Worm (Caenorhabditis elegans): ENCODE measurements around the gene math-18.

math-18 gene

ce11 chrII:2186329-2186728, 32.5 kb downstream of the math-18 start, which contains the start of gene gba-2:
TSS of gene gba-2 (minus strand) at chrII:2186434.
- TF ChIP-seq sea-1 (GFP tag; conservative IDR thresholded peaks at IDR 0.05) (no peak), ceh-13 (GFP tag; optimal IDR thresholded peaks at IDR 0.05) (no peak), hmbx-1 (tag; optimal IDR thresholded peaks at IDR 0.05) (no peak), scrt-1 (GFP tag; IDR thresholded peaks at IDR 0.05) (no peak), hmg-4 (GFP tag; optimal IDR thresholded peaks at IDR 0.05) (no peak)

- TF ChIP-seq ceh-36 (tag; optimal IDR thresholded peaks at IDR 0.05) (no peak), hmg-4 (GFP tag; optimal IDR thresholded peaks at IDR 0.05) (no peak), flt-1 (GFP tag; IDR thresholded peaks at IDR 0.05) (no peak)
Measured at ce11 chrII:2186730-2187129, 32.9 kb downstream of the math-18 start.

DNA sequence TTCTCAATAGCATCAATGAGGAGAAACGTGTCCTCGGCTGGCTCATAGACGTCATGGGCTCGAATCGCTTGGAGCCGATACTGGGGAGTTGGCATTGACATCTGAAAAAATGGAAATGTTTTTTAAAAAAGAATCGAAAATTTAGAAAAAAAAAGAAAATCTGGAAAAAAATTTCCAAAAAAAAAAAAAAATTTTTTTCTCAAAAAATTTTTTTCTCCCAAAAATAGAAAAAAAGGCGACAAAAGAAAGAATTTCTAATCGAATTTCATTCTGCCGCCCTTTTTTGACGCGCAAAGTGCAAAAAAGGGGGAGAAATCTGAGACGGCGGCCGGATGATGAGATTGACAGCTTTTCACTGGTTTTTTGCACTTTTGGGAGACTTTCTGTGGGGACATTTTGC, 35.5 kb downstream of the math-18 start, which contains the start of gene mtq-2:
mtq-2 (minus strand) TSS at position 101 of the 400 bp plus-strand sequence.
- TF ChIP-seq tbx-37 (GFP tag; conservative IDR thresholded peaks at IDR 0.05): no peak
- TF ChIP-seq tbx-11 (GFP tag; IDR thresholded peaks at IDR 0.05): no peak
- TF ChIP-seq ceh-36 (tag; optimal IDR thresholded peaks at IDR 0.05): no peak
- TF ChIP-seq B0310.2 (tag; optimal IDR thresholded peaks at IDR 0.05): no peak
- TF ChIP-seq flt-1 (GFP tag; IDR thresholded peaks at IDR 0.05): no peak
- no peak for TF ChIP-seq hmg-4 (GFP tag; optimal IDR thresholded peaks at IDR 0.05)
- no peak for TF ChIP-seq hnd-1 (tag; optimal IDR thresholded peaks at IDR 0.05)
- no peak for TF ChIP-seq ama-1 (optimal IDR thresholded peaks at IDR 0.05)
- no peak for TF ChIP-seq scrt-1 (GFP tag; IDR thresholded peaks at IDR 0.05)
- no peak for TF ChIP-seq ets-7 (tag; optimal IDR thresholded peaks at IDR 0.05)
- no peak for TF ChIP-seq tra-4 (tag; optimal IDR thresholded peaks at IDR 0.05)

- TF ChIP-seq tra-4 (tag; optimal IDR thresholded peaks at IDR 0.05) (no peak), pes-1 (GFP tag; IDR thresholded peaks at IDR 0.05) (no peak), ceh-13 (GFP tag; optimal IDR thresholded peaks at IDR 0.05) (no peak), scrt-1 (GFP tag; IDR thresholded peaks at IDR 0.05) (no peak), ama-1 (optimal IDR thresholded peaks at IDR 0.05) (no peak), hmbx-1 (tag; optimal IDR thresholded peaks at IDR 0.05) (no peak), F13C5.2 (tag; optimal IDR thresholded peaks at IDR 0.05) (no peak), ceh-36 (tag; optimal IDR thresholded peaks at IDR 0.05) (no peak), hnd-1 (tag; optimal IDR thresholded peaks at IDR 0.05) (no peak), ets-7 (tag; optimal IDR thresholded peaks at IDR 0.05) (no peak)
Measured at ce11 chrII:2190522-2190921, 36.7 kb downstream of the math-18 start.

ce11 chrII:2191383-2191782, 37.6 kb downstream of the math-18 start:
- no peak for TF ChIP-seq flt-1 (GFP tag; IDR thresholded peaks at IDR 0.05)
- no peak for TF ChIP-seq ets-7 (tag; optimal IDR thresholded peaks at IDR 0.05)
- TF ChIP-seq tra-4 (tag; optimal IDR thresholded peaks at IDR 0.05): no peak
- no peak for TF ChIP-seq aly-1 (tag; optimal IDR thresholded peaks at IDR 0.05)
- no peak for TF ChIP-seq F13C5.2 (tag; optimal IDR thresholded peaks at IDR 0.05)
- TF ChIP-seq hnd-1 (tag; optimal IDR thresholded peaks at IDR 0.05): no peak
- TF ChIP-seq pes-1 (GFP tag; IDR thresholded peaks at IDR 0.05): no peak
- TF ChIP-seq hmbx-1 (tag; optimal IDR thresholded peaks at IDR 0.05): no peak

- TF ChIP-seq B0310.2 (tag; optimal IDR thresholded peaks at IDR 0.05): no peak
Measured at ce11 chrII:2192267-2192666, 38.5 kb downstream of the math-18 start.

DNA sequence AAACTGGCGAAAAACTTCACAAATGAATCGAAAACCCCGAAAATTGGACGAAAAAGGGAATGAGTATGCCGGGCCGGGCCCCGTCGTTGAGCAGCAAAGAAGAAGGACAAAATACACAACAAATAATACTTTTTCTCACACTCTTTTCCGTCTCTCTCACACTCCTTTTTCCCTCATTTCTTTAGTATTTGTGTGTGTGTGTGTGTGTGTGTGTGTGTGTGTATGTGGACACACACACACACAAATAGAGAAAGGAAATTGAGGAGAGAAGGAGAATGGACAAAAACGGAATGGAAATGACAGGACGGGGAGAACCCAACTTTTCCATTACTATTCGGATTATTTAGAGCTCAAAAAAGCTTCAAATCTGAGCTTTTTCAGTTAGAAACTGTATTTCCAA, 41.7 kb downstream of the math-18 start:
- TF ChIP-seq F13C5.2 (tag; optimal IDR thresholded peaks at IDR 0.05): peak; percentile 1
- TF ChIP-seq hnd-1 (tag; optimal IDR thresholded peaks at IDR 0.05): no peak

DNA sequence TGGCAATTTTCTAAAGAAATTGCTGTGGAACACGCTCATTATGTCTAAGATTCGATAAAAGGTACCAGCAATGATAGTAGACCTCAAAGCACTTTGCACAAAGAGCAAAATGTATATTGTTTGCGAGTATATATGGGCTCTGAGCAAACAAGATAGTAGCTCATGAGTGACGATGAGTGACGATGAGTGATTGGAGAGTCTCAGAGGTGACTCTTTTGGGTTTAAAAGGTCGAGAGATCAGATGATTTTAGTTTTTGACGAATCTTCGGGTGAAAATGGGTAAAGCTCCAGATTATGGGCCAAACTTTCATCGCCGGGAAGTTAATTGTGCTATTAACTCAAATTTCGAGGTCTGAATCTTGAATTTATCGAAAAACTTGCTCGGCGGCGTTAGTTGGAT, 42.9 kb downstream of the math-18 start:
- TF ChIP-seq pes-1 (GFP tag; IDR thresholded peaks at IDR 0.05) (no peak), ets-7 (tag; optimal IDR thresholded peaks at IDR 0.05) (no peak), aly-1 (tag; optimal IDR thresholded peaks at IDR 0.05) (no peak), hnd-1 (tag; optimal IDR thresholded peaks at IDR 0.05) (no peak), B0310.2 (tag; optimal IDR thresholded peaks at IDR 0.05) (no peak), sea-1 (GFP tag; conservative IDR thresholded peaks at IDR 0.05) (no peak), F13C5.2 (tag; optimal IDR thresholded peaks at IDR 0.05) (no peak), hmg-4 (GFP tag; optimal IDR thresholded peaks at IDR 0.05) (no peak), hmbx-1 (tag; optimal IDR thresholded peaks at IDR 0.05) (no peak), scrt-1 (GFP tag; IDR thresholded peaks at IDR 0.05) (no peak), tra-4 (tag; optimal IDR thresholded peaks at IDR 0.05) (no peak), flt-1 (GFP tag; IDR thresholded peaks at IDR 0.05) (no peak), tbx-11 (GFP tag; IDR thresholded peaks at IDR 0.05) (no peak)

- TF ChIP-seq aly-1 (tag; optimal IDR thresholded peaks at IDR 0.05) (no peak), B0310.2 (tag; optimal IDR thresholded peaks at IDR 0.05) (no peak), flt-1 (GFP tag; IDR thresholded peaks at IDR 0.05) (no peak), scrt-1 (GFP tag; IDR thresholded peaks at IDR 0.05) (no peak), tra-4 (tag; optimal IDR thresholded peaks at IDR 0.05) (no peak), hmbx-1 (tag; optimal IDR thresholded peaks at IDR 0.05) (no peak), sea-1 (GFP tag; conservative IDR thresholded peaks at IDR 0.05) (no peak), hmg-4 (GFP tag; optimal IDR thresholded peaks at IDR 0.05) (no peak), pes-1 (GFP tag; IDR thresholded peaks at IDR 0.05) (no peak), ceh-13 (GFP tag; optimal IDR thresholded peaks at IDR 0.05) (no peak), ets-7 (tag; optimal IDR thresholded peaks at IDR 0.05) (no peak), F13C5.2 (tag; optimal IDR thresholded peaks at IDR 0.05) (no peak), ceh-36 (tag; optimal IDR thresholded peaks at IDR 0.05) (no peak), hnd-1 (tag; optimal IDR thresholded peaks at IDR 0.05) (no peak), ama-1 (optimal IDR thresholded peaks at IDR 0.05) (no peak)
Measured at ce11 chrII:2197555-2198288, 43.9 kb downstream of the math-18 start, which contains the start of gene C33C12.1. TSS of gene C33C12.1 (plus strand) at chrII:2198238.
